Fruit fly (Drosophila melanogaster) whole organism, wandering third instar larva: ENCODE measurements around the gene Pgls.
A peak's percentile ranks its signal among the peaks of the same experiment; 100 is the strongest.

Experiments used
- Abd-B ChIP-seq: fragments of >200 bp; optimal IDR thresholded peaks from 2 replicates; lab custom pipeline; 2017; ENCODE audit warnings: missing biosample characterization, missing genetic modification characterization
- CG32264 ChIP-seq: fragments of 200-800 bp; sonication (Bioruptor generic); optimal IDR thresholded peaks from 2 replicates; lab custom pipeline; 2016; ENCODE audit warnings: missing biosample characterization, missing genetic modification characterization
- CrebA ChIP-seq: fragments of 200-800 bp; sonication (Bioruptor generic); optimal IDR thresholded peaks from 2 replicates; lab custom pipeline; 2016; ENCODE audit warnings: missing biosample characterization, mild to moderate bottlenecking, missing genetic modification characterization, borderline replicate concordance
- Dfd ChIP-seq: fragments of >200 bp; optimal IDR thresholded peaks from 2 replicates; lab custom pipeline; 2017; ENCODE audit warnings: missing biosample characterization, missing genetic modification characterization
- Dif ChIP-seq: fragments of 200-275, 200-300 bp; sonication (Bioruptor generic); optimal IDR thresholded peaks from 2 replicates; lab custom pipeline; 2018; ENCODE audit warnings: missing biosample characterization, missing genetic modification characterization; ENCODE audit not compliant: partially characterized antibody
- GATAd ChIP-seq: sonication (Bioruptor generic); optimal IDR thresholded peaks from 2 replicates; lab custom pipeline; 2016; ENCODE audit warnings: missing biosample characterization, missing genetic modification characterization
- HLH106 ChIP-seq: fragments of 200-800 bp; optimal IDR thresholded peaks from 3 replicates; lab custom pipeline; 2019; ENCODE audit warnings: missing biosample characterization, mild to moderate bottlenecking, missing genetic modification characterization, moderate library complexity
- Hnf4 ChIP-seq: fragments of 200-800 bp; sonication (Bioruptor generic); optimal IDR thresholded peaks from 2 replicates; lab custom pipeline; 2016; ENCODE audit warnings: missing biosample characterization, mild to moderate bottlenecking, missing genetic modification characterization
- Hr78 ChIP-seq: fragments of >200 bp; optimal IDR thresholded peaks from 2 replicates; lab custom pipeline; 2017; ENCODE audit warnings: missing biosample characterization, missing genetic modification characterization
- Hr83 ChIP-seq: fragments of 200-300 bp; sonication (Bioruptor generic); optimal IDR thresholded peaks from 2 replicates; lab custom pipeline; 2016; ENCODE audit warnings: missing biosample characterization, mild to moderate bottlenecking, missing genetic modification characterization, moderate library complexity; ENCODE audit not compliant: poor library complexity, severe bottlenecking
- Mio ChIP-seq: sonication (Bioruptor generic); optimal IDR thresholded peaks from 2 replicates; lab custom pipeline; 2016; ENCODE audit warnings: missing biosample characterization, missing genetic modification characterization
- Myc ChIP-seq: fragments of >200 bp; optimal IDR thresholded peaks from 2 replicates; lab custom pipeline; 2017
- N ChIP-seq: fragments of >200 bp; optimal IDR thresholded peaks from 2 replicates; lab custom pipeline; 2018; ENCODE audit warnings: missing biosample characterization, missing external identifiers, missing genetic modification characterization
- OdsH ChIP-seq: fragments of 200-800 bp; sonication (Bioruptor generic); optimal IDR thresholded peaks from 2 replicates; lab custom pipeline; 2016; ENCODE audit warnings: missing biosample characterization, mild to moderate bottlenecking, missing genetic modification characterization
- Rel ChIP-seq, 2 experiments: fragments of 200-800 bp; sonication (Bioruptor generic) in 1 of 2; optimal IDR thresholded peaks; 2 replicates in 1 of 2; 3 replicates in 1 of 2; lab custom pipeline; 2016 to 2019; ENCODE audit warnings: mild to moderate bottlenecking in 2 of 2, missing biosample characterization in 2 of 2, missing genetic modification characterization in 2 of 2, moderate library complexity in 1 of 2
- Sp1 ChIP-seq: fragments of 200-800 bp; sonication (Bioruptor generic); optimal IDR thresholded peaks from 3 replicates; lab custom pipeline; 2019; ENCODE audit warnings: missing biosample characterization, mild to moderate bottlenecking, missing genetic modification characterization, moderate library complexity
- Vsx2 ChIP-seq: fragments of 200-300, 225-300 bp; sonication (Bioruptor generic); optimal IDR thresholded peaks from 2 replicates; lab custom pipeline; 2018; ENCODE audit warnings: missing biosample characterization, missing genetic modification characterization; ENCODE audit not compliant: partially characterized antibody
- br ChIP-seq: fragments of 200-800 bp; sonication (Bioruptor generic); optimal IDR thresholded peaks from 2 replicates; lab custom pipeline; 2016; ENCODE audit warnings: missing biosample characterization, missing genetic modification characterization
- brk ChIP-seq: fragments of 200-800 bp; sonication (Bioruptor generic); optimal IDR thresholded peaks from 2 replicates; lab custom pipeline; 2016; ENCODE audit warnings: missing biosample characterization, mild to moderate bottlenecking, missing genetic modification characterization
- dl ChIP-seq, 2 experiments: fragments of 175-275, 200-275 bp in 1 of 2; fragments of 200-275 bp in 1 of 2; sonication (Bioruptor generic); optimal IDR thresholded peaks; lab custom pipeline; 2018; ENCODE audit warnings: mild to moderate bottlenecking in 2 of 2, missing biosample characterization in 2 of 2, missing genetic modification characterization in 2 of 2, moderate library complexity in 2 of 2; ENCODE audit not compliant: partially characterized antibody in 2 of 2, insufficient read depth in 1 of 2
- dmrt93B ChIP-seq: fragments of 200-800 bp; sonication (Bioruptor generic); optimal IDR thresholded peaks from 2 replicates; lab custom pipeline; 2018; ENCODE audit warnings: missing biosample characterization, mild to moderate bottlenecking, missing genetic modification characterization
- dsf ChIP-seq: sonication (Bioruptor generic); optimal IDR thresholded peaks from 2 replicates; lab custom pipeline; 2016; ENCODE audit warnings: missing biosample characterization, missing genetic modification characterization, borderline replicate concordance
- foxo ChIP-seq, 2 experiments: fragments of 200-800 bp; sonication (Bioruptor generic); optimal IDR thresholded peaks; 2 replicates in 1 of 2; 3 replicates in 1 of 2; lab custom pipeline; 2016 to 2017; ENCODE audit warnings: missing biosample characterization in 2 of 2, missing genetic modification characterization in 2 of 2
- fru ChIP-seq: fragments of 200-800 bp; sonication (Bioruptor generic); optimal IDR thresholded peaks from 3 replicates; lab custom pipeline; 2016; ENCODE audit warnings: missing biosample characterization, mild to moderate bottlenecking, missing genetic modification characterization
- h ChIP-seq: fragments of 200-800 bp; sonication (Bioruptor generic); optimal IDR thresholded peaks from 3 replicates; lab custom pipeline; 2016; ENCODE audit warnings: missing biosample characterization, mild to moderate bottlenecking, missing genetic modification characterization
- jim ChIP-seq: fragments of 175-275, 200-325 bp; sonication (Bioruptor generic); optimal IDR thresholded peaks from 2 replicates; lab custom pipeline; 2016; ENCODE audit warnings: missing biosample characterization, mild to moderate bottlenecking, missing genetic modification characterization
- lola ChIP-seq: fragments of >200 bp; optimal IDR thresholded peaks from 2 replicates; lab custom pipeline; 2017; ENCODE audit warnings: missing biosample characterization, missing genetic modification characterization
- psq ChIP-seq: fragments of 200-800 bp; sonication (Bioruptor generic); optimal IDR thresholded peaks from 3 replicates; lab custom pipeline; 2017; ENCODE audit warnings: missing biosample characterization, mild to moderate bottlenecking, missing genetic modification characterization, moderate library complexity
- rgr ChIP-seq: fragments of 200-800 bp; sonication (Bioruptor generic); optimal IDR thresholded peaks from 3 replicates; lab custom pipeline; 2016; ENCODE audit warnings: missing biosample characterization, mild to moderate bottlenecking, missing genetic modification characterization
- sage ChIP-seq: fragments of 200-800 bp; sonication (Bioruptor generic); optimal IDR thresholded peaks from 2 replicates; lab custom pipeline; 2016; ENCODE audit warnings: missing biosample characterization, mild to moderate bottlenecking, missing genetic modification characterization
- sv ChIP-seq: fragments of 200-800 bp; sonication (Bioruptor generic); optimal IDR thresholded peaks from 3 replicates; lab custom pipeline; 2016; ENCODE audit warnings: missing biosample characterization, missing genetic modification characterization
- usp ChIP-seq: fragments of >200 bp; optimal IDR thresholded peaks from 2 replicates; lab custom pipeline; 2017; ENCODE audit warnings: missing biosample characterization, missing genetic modification characterization
- woc ChIP-seq: sonication (Bioruptor generic); optimal IDR thresholded peaks from 2 replicates; lab custom pipeline; 2016; ENCODE audit warnings: missing biosample characterization, mild to moderate bottlenecking, missing genetic modification characterization

Gene Pgls

dm6 chrX:10806718-10807412 is 40.4 kb upstream of the Pgls start:
- TF ChIP-seq Hnf4 (GFP tag; lab: Kevin White, UChicago), result peak; percentile 16
- no peak for TF ChIP-seq jim (GFP tag; lab: Kevin White, UChicago)
- TF ChIP-seq Abd-B, result no peak
- TF ChIP-seq lola (GFP tag; lab: Kevin White, UChicago), result no peak
- TF ChIP-seq Dif, result peak; percentile 73
- TF ChIP-seq sage (GFP tag; lab: Kevin White, UChicago), result no peak
- peak; percentile 9 for TF ChIP-seq HLH106 (tag; lab: Kevin White, UChicago)
- no peak for TF ChIP-seq dsf (GFP tag; lab: Kevin White, UChicago)
- TF ChIP-seq sv (GFP tag; lab: Kevin White, UChicago), result no peak
- TF ChIP-seq h (GFP tag; lab: Kevin White, UChicago), result no peak
- peak; percentile 45 for TF ChIP-seq psq (GFP tag; lab: Kevin White, UChicago)
- no peak for TF ChIP-seq Hr78 (GFP tag; lab: Kevin White, UChicago)
- TF ChIP-seq Vsx2 (GFP tag; lab: Kevin White, UChicago), result peak; percentile 84
- peak; percentile 38 for TF ChIP-seq Rel (GFP tag; optimal IDR thresholded peaks at IDR 0.05; lab: Kevin White, UChicago)
- peak; percentile 36 for TF ChIP-seq Rel (tag; optimal IDR thresholded peaks at IDR 0.05; lab: Kevin White, UChicago)
- TF ChIP-seq dl (GFP tag; optimal IDR thresholded peaks at IDR 0.05; lab: Kevin White, UChicago; ENCODE audit: insufficient read depth in 1 of 2, partially characterized antibody in 2 of 2), result peak; percentile 17 to 35
- TF ChIP-seq usp, result no peak
- TF ChIP-seq woc (GFP tag; lab: Kevin White, UChicago), result no peak
- peak; percentile 15 for TF ChIP-seq CrebA (GFP tag; lab: Kevin White, UChicago)
- no peak for TF ChIP-seq Hr83 (GFP tag; lab: Kevin White, UChicago)

- TF ChIP-seq h (GFP tag; lab: Kevin White, UChicago), result no peak
- TF ChIP-seq psq (GFP tag; lab: Kevin White, UChicago), result peak; percentile 54
- TF ChIP-seq, all 38 proteins: peak for 1
Measured at dm6 chrX:10808684-10809083, 38.6 kb upstream of the Pgls start.

dm6 chrX:10814113-10814512 is 33.1 kb upstream of the Pgls start:
- TF ChIP-seq dsf (GFP tag; lab: Kevin White, UChicago) (no peak), OdsH (GFP tag; lab: Kevin White, UChicago) (no peak), dl (GFP tag; optimal IDR thresholded peaks at IDR 0.05; lab: Kevin White, UChicago; ENCODE audit: insufficient read depth in 1 of 2, partially characterized antibody in 2 of 2) (peak in 1 of 2 experiments; percentile 2), h (GFP tag; lab: Kevin White, UChicago) (no peak), Mio (GFP tag; lab: Kevin White, UChicago) (no peak), lola (GFP tag; lab: Kevin White, UChicago) (no peak), Sp1 (GFP tag; lab: Kevin White, UChicago) (no peak), Myc (lab: Kevin White, UChicago) (no peak), jim (GFP tag; lab: Kevin White, UChicago) (no peak), Dif (peak; percentile 35), CG32264 (GFP tag; lab: Kevin White, UChicago) (no peak), Hr83 (GFP tag; lab: Kevin White, UChicago) (no peak), psq (GFP tag; lab: Kevin White, UChicago) (no peak), br (no peak)

dm6 chrX:10814832-10815372 is 32.3 kb upstream of the Pgls start:
- TF ChIP-seq foxo (GFP tag; optimal IDR thresholded peaks at IDR 0.05; lab: Kevin White, UChicago) (no peak), Dfd (GFP tag; lab: Kevin White, UChicago) (peak; percentile 3), CrebA (GFP tag; lab: Kevin White, UChicago) (no peak)

dm6 chrX:10815511-10816080 is 31.6 kb upstream of the Pgls start:
- TF ChIP-seq dsf (GFP tag; lab: Kevin White, UChicago), result no peak
- TF ChIP-seq h (GFP tag; lab: Kevin White, UChicago), result no peak
- TF ChIP-seq Dfd (GFP tag; lab: Kevin White, UChicago), result no peak
- TF ChIP-seq HLH106 (tag; lab: Kevin White, UChicago), result no peak
- TF ChIP-seq Hr83 (GFP tag; lab: Kevin White, UChicago), result peak; percentile 13
- TF ChIP-seq lola (GFP tag; lab: Kevin White, UChicago), result no peak
- TF ChIP-seq foxo (GFP tag; optimal IDR thresholded peaks at IDR 0.05; lab: Kevin White, UChicago), result no peak
- peak; percentile 76 for TF ChIP-seq psq (GFP tag; lab: Kevin White, UChicago)
- TF ChIP-seq N (GFP tag; lab: Kevin White, UChicago), result peak; percentile 99
- no peak for TF ChIP-seq sage (GFP tag; lab: Kevin White, UChicago)
- TF ChIP-seq Vsx2 (GFP tag; lab: Kevin White, UChicago), result no peak
- peak; percentile 41 for TF ChIP-seq fru (GFP tag; lab: Kevin White, UChicago)
- no peak for TF ChIP-seq Myc (lab: Kevin White, UChicago)
- TF ChIP-seq dmrt93B (GFP tag; lab: Kevin White, UChicago), result no peak
- no peak for TF ChIP-seq woc (GFP tag; lab: Kevin White, UChicago)
- peak; percentile 85 for TF ChIP-seq Hr78 (GFP tag; lab: Kevin White, UChicago)
- TF ChIP-seq brk (GFP tag; lab: Kevin White, UChicago), result no peak
- no peak for TF ChIP-seq GATAd (GFP tag; lab: Kevin White, UChicago)
- TF ChIP-seq OdsH (GFP tag; lab: Kevin White, UChicago), result peak; percentile 14
- peak; percentile 10 for TF ChIP-seq Hnf4 (GFP tag; lab: Kevin White, UChicago)
- TF ChIP-seq Sp1 (GFP tag; lab: Kevin White, UChicago), result peak; percentile 19
- TF ChIP-seq usp, result no peak
- no peak for TF ChIP-seq jim (GFP tag; lab: Kevin White, UChicago)
- no peak for TF ChIP-seq rgr (GFP tag; lab: Kevin White, UChicago)
